Worm (Caenorhabditis elegans): ENCODE measurements around the gene ZK1248.17.

DNA sequence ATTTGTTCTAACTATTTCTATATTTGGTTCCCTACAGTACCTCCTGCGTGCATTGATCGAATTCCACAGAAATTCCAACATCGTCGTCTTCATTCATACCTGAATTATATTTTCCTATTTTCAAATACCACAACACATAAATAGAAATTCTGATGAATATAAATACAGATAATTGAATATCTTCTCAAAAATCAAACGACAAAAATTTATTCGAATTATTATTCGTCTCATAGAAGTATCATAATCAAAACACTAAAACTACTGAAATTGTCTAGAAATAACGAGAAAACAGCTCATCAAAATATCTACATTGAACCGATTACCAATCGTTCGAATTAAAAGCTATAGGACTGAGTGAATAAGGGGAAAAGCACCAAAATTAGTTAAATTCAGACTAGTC lies 12.2 kb downstream of the ZK1248.17 start, which contains the start of gene gtap-1:
- TF ChIP-seq C34B4.2 (tag; optimal IDR thresholded peaks at IDR 0.05), result no peak
- no peak for TF ChIP-seq elt-2 (tag; optimal IDR thresholded peaks at IDR 0.05)
- TF ChIP-seq efl-1 (optimal IDR thresholded peaks at IDR 0.05), result no peak
- no peak for TF ChIP-seq efl-1 (GFP tag; optimal IDR thresholded peaks at IDR 0.05 in 1 of 2)
- no peak for TF ChIP-seq unc-130 (tag; optimal IDR thresholded peaks at IDR 0.05)
- no peak for TF ChIP-seq unc-62 (GFP tag; optimal IDR thresholded peaks at IDR 0.05)

Data from whole organism, L1 larva.